Fruit fly (Drosophila melanogaster) whole organism, embryonic: Measurements from ENCODE around the gene Syt1.

Source experiments
- Atf3 ChIP-seq: fragments of 200-800 bp; sonication (Bioruptor generic); optimal IDR thresholded peaks from 3 replicates; lab custom pipeline; 2016; ENCODE audit warnings: missing biosample characterization, missing genetic modification characterization
- Bteb2 ChIP-seq: fragments of 200-800 bp; sonication (Bioruptor generic); optimal IDR thresholded peaks from 2 replicates; lab custom pipeline; 2016; ENCODE audit warnings: missing biosample characterization, missing genetic modification characterization
- CG10431 ChIP-seq: fragments of 200-800 bp; sonication (Bioruptor generic); optimal IDR thresholded peaks from 3 replicates; lab custom pipeline; 2018; ENCODE audit warnings: missing biosample characterization, mild to moderate bottlenecking, missing genetic modification characterization
- CG11247 ChIP-seq: fragments of 200-800 bp; sonication (Bioruptor generic); IDR thresholded peaks from 2 replicates; pipeline ENCODE4 v1.3.6; 2022; ENCODE audit warnings: missing biosample characterization, missing genetic modification characterization
- CG12769 ChIP-seq: fragments of 200-800 bp; sonication (Bioruptor generic); optimal IDR thresholded peaks from 2 replicates; lab custom pipeline; 2019; ENCODE audit warnings: missing biosample characterization, mild to moderate bottlenecking, missing genetic modification characterization, moderate library complexity
- CG13894 ChIP-seq: fragments of 200-800 bp; sonication (Bioruptor generic); optimal IDR thresholded peaks from 3 replicates; lab custom pipeline; 2018; ENCODE audit warnings: missing biosample characterization, mild to moderate bottlenecking, missing genetic modification characterization, moderate library complexity
- CG14667 ChIP-seq: fragments of 200-800 bp; sonication (Bioruptor generic); IDR thresholded peaks from 2 replicates; pipeline ENCODE4 v1.3.6; 2022; ENCODE audit warnings: missing biosample characterization, missing genetic modification characterization
- CG17361 ChIP-seq: fragments of 200-800 bp; sonication (Bioruptor generic); IDR thresholded peaks from 3 replicates; pipeline ENCODE4 v1.3.6; 2022; ENCODE audit warnings: missing biosample characterization, missing genetic modification characterization
- CG17385 ChIP-seq: fragments of 200-800 bp; sonication (Bioruptor generic); optimal IDR thresholded peaks from 3 replicates; lab custom pipeline; 2018; ENCODE audit warnings: missing biosample characterization, mild to moderate bottlenecking, missing genetic modification characterization
- CG17802 ChIP-seq: fragments of 200-800 bp; sonication (Bioruptor generic); optimal IDR thresholded peaks from 2 replicates; lab custom pipeline; 2018; ENCODE audit warnings: missing biosample characterization, mild to moderate bottlenecking, missing genetic modification characterization, moderate library complexity
- CG1792 ChIP-seq: fragments of 200-800 bp; sonication (Bioruptor generic); optimal IDR thresholded peaks from 2 replicates; lab custom pipeline; 2016; ENCODE audit warnings: missing biosample characterization, missing genetic modification characterization
- CG2712 ChIP-seq: fragments of 200-800 bp; optimal IDR thresholded peaks from 3 replicates; lab custom pipeline; 2019; ENCODE audit warnings: missing biosample characterization, mild to moderate bottlenecking, missing genetic modification characterization, moderate library complexity
- CG3065 ChIP-seq: fragments of 200-800 bp; sonication (Bioruptor generic); optimal IDR thresholded peaks from 2 replicates; lab custom pipeline; 2016; ENCODE audit warnings: missing biosample characterization, missing genetic modification characterization
- CG42726 ChIP-seq: fragments of 200-800 bp; sonication (Bioruptor generic); IDR thresholded peaks from 2 replicates; pipeline ENCODE4 v1.3.6; 2022; ENCODE audit warnings: missing biosample characterization, missing genetic modification characterization; ENCODE audit not compliant: partially characterized antibody
- CG4404 ChIP-seq: fragments of 200-800 bp; sonication (Bioruptor generic); IDR thresholded peaks from 2 replicates; pipeline ENCODE4 v1.3.6; 2022; ENCODE audit warnings: missing biosample characterization, missing genetic modification characterization
- CG4820 ChIP-seq: fragments of 200-800 bp; sonication (Bioruptor generic); optimal IDR thresholded peaks from 3 replicates; lab custom pipeline; 2016; ENCODE audit warnings: missing biosample characterization, missing genetic modification characterization
- CG4854 ChIP-seq: fragments of 200-800 bp; sonication (Bioruptor generic); optimal IDR thresholded peaks from 2 replicates; lab custom pipeline; 2016; ENCODE audit warnings: missing biosample characterization, missing genetic modification characterization, inconsistent platforms
- CG7372 ChIP-seq: fragments of 200-800 bp; sonication (Bioruptor generic); IDR thresholded peaks from 2 replicates; pipeline ENCODE4 v1.3.6; 2022; ENCODE audit warnings: missing biosample characterization, missing genetic modification characterization
- CkIIα-i1 ChIP-seq: fragments of 200-800 bp; sonication (Bioruptor generic); IDR thresholded peaks from 2 replicates; pipeline ENCODE4 v1.3.6; 2022; ENCODE audit warnings: missing biosample characterization, missing genetic modification characterization
- D ChIP-seq, 2 experiments: fragments of 200-800 bp in 1 of 2; fragments of >200 bp in 1 of 2; sonication (Bioruptor generic) in 1 of 2; optimal IDR thresholded peaks; 2 replicates in 1 of 2; 3 replicates in 1 of 2; lab custom pipeline; 2017; ENCODE audit warnings: mild to moderate bottlenecking in 1 of 2, missing biosample characterization in 1 of 2, missing genetic modification characterization in 1 of 2, missing genetic modification reagents in 1 of 2
- Dad ChIP-seq: fragments of 200-800 bp; sonication (Bioruptor generic); optimal IDR thresholded peaks from 3 replicates; lab custom pipeline; 2016; ENCODE audit warnings: missing biosample characterization, missing genetic modification characterization
- ERR ChIP-seq: fragments of 200-800 bp; sonication (Bioruptor generic); optimal IDR thresholded peaks from 2 replicates; lab custom pipeline; 2016; ENCODE audit warnings: missing biosample characterization, missing genetic modification characterization
- Ets65A ChIP-seq: fragments of 200-800 bp; sonication (Bioruptor generic); peaks from one replicate; lab custom pipeline; 2016; ENCODE audit warnings: missing biosample characterization, missing genetic modification characterization
- HHEX ChIP-seq: fragments of 200-800 bp; sonication (Bioruptor generic); optimal IDR thresholded peaks from 3 replicates; lab custom pipeline; 2017; ENCODE audit warnings: missing biosample characterization, mild to moderate bottlenecking, missing genetic modification characterization, missing genetic modification reagents
- Hey ChIP-seq: fragments of 200-800 bp; sonication (Bioruptor generic); optimal IDR thresholded peaks from 3 replicates; lab custom pipeline; 2018; ENCODE audit warnings: missing biosample characterization, mild to moderate bottlenecking, missing genetic modification characterization
- Hmx ChIP-seq: fragments of 200-800 bp; sonication (Bioruptor generic); optimal IDR thresholded peaks from 2 replicates; lab custom pipeline; 2016; ENCODE audit warnings: missing biosample characterization, missing genetic modification characterization
- Med ChIP-seq: fragments of 200-800 bp; sonication (Bioruptor generic); peaks from one replicate; lab custom pipeline; 2016; ENCODE audit warnings: missing biosample characterization, missing genetic modification characterization, mild to moderate bottlenecking, inconsistent platforms, moderate library complexity
- Mes4 ChIP-seq: fragments of 200-800 bp; sonication (Bioruptor generic); optimal IDR thresholded peaks from 2 replicates; lab custom pipeline; 2016; ENCODE audit warnings: missing biosample characterization, missing genetic modification characterization
- NC2β ChIP-seq: fragments of 200-800 bp; sonication (Bioruptor generic); optimal IDR thresholded peaks from 2 replicates; lab custom pipeline; 2016; ENCODE audit warnings: missing biosample characterization, missing genetic modification characterization
- NK7.1 ChIP-seq: fragments of 200-800 bp; sonication (Bioruptor generic); optimal IDR thresholded peaks from 3 replicates; lab custom pipeline; 2016; ENCODE audit warnings: missing biosample characterization, missing genetic modification characterization
- Nf-YA ChIP-seq: fragments of 200-800 bp; sonication (Bioruptor generic); IDR thresholded peaks from 2 replicates; pipeline ENCODE4 v1.3.6; 2022; ENCODE audit warnings: missing biosample characterization, missing genetic modification characterization
- Nf-YC ChIP-seq: fragments of 200-800 bp; optimal IDR thresholded peaks from 3 replicates; lab custom pipeline; 2019; ENCODE audit warnings: missing biosample characterization, mild to moderate bottlenecking, missing genetic modification characterization, moderate library complexity
- Sox100B ChIP-seq: fragments of 200-800 bp; sonication (Bioruptor generic); optimal IDR thresholded peaks from 3 replicates; lab custom pipeline; 2018; ENCODE audit warnings: missing biosample characterization, mild to moderate bottlenecking, missing genetic modification characterization
- Xrp1 ChIP-seq: fragments of 200-800 bp; sonication (Bioruptor generic); IDR thresholded peaks from 2 replicates; pipeline ENCODE4 v1.3.6; 2022; ENCODE audit warnings: missing biosample characterization, missing genetic modification characterization
- amos ChIP-seq: fragments of 200-800 bp; sonication (Bioruptor generic); IDR thresholded peaks from 2 replicates; pipeline ENCODE4 v1.3.6; 2022; ENCODE audit warnings: missing biosample characterization, missing genetic modification characterization; ENCODE audit not compliant: partially characterized antibody
- ato ChIP-seq: fragments of 200-800 bp; sonication (Bioruptor generic); IDR thresholded peaks from 2 replicates; pipeline ENCODE4 v1.3.6; 2022; ENCODE audit warnings: missing biosample characterization, missing genetic modification characterization; ENCODE audit not compliant: partially characterized antibody
- bigmax ChIP-seq: fragments of 200-800 bp; sonication (Bioruptor generic); optimal IDR thresholded peaks from 2 replicates; lab custom pipeline; 2018; ENCODE audit warnings: missing biosample characterization, mild to moderate bottlenecking, missing genetic modification characterization
- btn ChIP-seq: fragments of 200-800 bp; sonication (Bioruptor generic); optimal IDR thresholded peaks from 2 replicates; lab custom pipeline; 2016; ENCODE audit warnings: missing biosample characterization, missing genetic modification characterization
- cato ChIP-seq: fragments of 200-800 bp; sonication (Bioruptor generic); optimal IDR thresholded peaks from 2 replicates; lab custom pipeline; 2016; ENCODE audit warnings: missing biosample characterization, missing genetic modification characterization, borderline replicate concordance
- dati ChIP-seq: fragments of 200-800 bp; sonication (Bioruptor generic); IDR thresholded peaks from 2 replicates; pipeline ENCODE4 v1.3.6; 2022; ENCODE audit warnings: missing biosample characterization, missing genetic modification characterization
- dpn ChIP-seq, 2 experiments: fragments of 200-800 bp; sonication (Bioruptor generic); optimal IDR thresholded peaks; 3 replicates each; lab custom pipeline; 2016; ENCODE audit warnings: missing biosample characterization in 2 of 2, missing genetic modification characterization in 2 of 2
- grau ChIP-seq: fragments of 200-800 bp; optimal IDR thresholded peaks from 3 replicates; lab custom pipeline; 2019; ENCODE audit warnings: missing biosample characterization, mild to moderate bottlenecking, missing genetic modification characterization, moderate library complexity
- jing ChIP-seq: fragments of 200-800 bp; sonication (Bioruptor generic); optimal IDR thresholded peaks from 2 replicates; lab custom pipeline; 2018; ENCODE audit warnings: missing biosample characterization, mild to moderate bottlenecking, missing genetic modification characterization
- ken ChIP-seq: fragments of 200-800 bp; sonication (Bioruptor generic); IDR thresholded peaks from 3 replicates; pipeline ENCODE4 v1.3.6; 2022; ENCODE audit warnings: missing biosample characterization, missing genetic modification characterization
- pzg ChIP-seq: fragments of 200-800 bp; sonication (Bioruptor generic); optimal IDR thresholded peaks from 3 replicates; lab custom pipeline; 2018; ENCODE audit warnings: missing biosample characterization, mild to moderate bottlenecking, missing genetic modification characterization, moderate library complexity
- repo ChIP-seq: fragments of 200-800 bp; sonication (Bioruptor generic); optimal IDR thresholded peaks from 2 replicates; lab custom pipeline; 2016; ENCODE audit warnings: missing biosample characterization, missing genetic modification characterization
- slou ChIP-seq: fragments of 200-800 bp; sonication (Bioruptor generic); optimal IDR thresholded peaks from 3 replicates; lab custom pipeline; 2016; ENCODE audit warnings: missing biosample characterization, missing genetic modification characterization
- tgo ChIP-seq: fragments of 200-800 bp; sonication (Bioruptor generic); IDR thresholded peaks from 3 replicates; pipeline ENCODE4 v1.3.6; 2022; ENCODE audit warnings: missing biosample characterization, missing genetic modification characterization
- trh ChIP-seq: fragments of 200-800 bp; sonication (Bioruptor generic); optimal IDR thresholded peaks from 2 replicates; lab custom pipeline; 2016; ENCODE audit warnings: missing biosample characterization, missing genetic modification characterization
- unc-4 ChIP-seq: fragments of 200-800 bp; sonication (Bioruptor generic); IDR thresholded peaks from 2 replicates; pipeline ENCODE4 v1.3.6; 2022; ENCODE audit warnings: missing biosample characterization, missing genetic modification characterization; ENCODE audit not compliant: partially characterized antibody

Gene Syt1

DNA sequence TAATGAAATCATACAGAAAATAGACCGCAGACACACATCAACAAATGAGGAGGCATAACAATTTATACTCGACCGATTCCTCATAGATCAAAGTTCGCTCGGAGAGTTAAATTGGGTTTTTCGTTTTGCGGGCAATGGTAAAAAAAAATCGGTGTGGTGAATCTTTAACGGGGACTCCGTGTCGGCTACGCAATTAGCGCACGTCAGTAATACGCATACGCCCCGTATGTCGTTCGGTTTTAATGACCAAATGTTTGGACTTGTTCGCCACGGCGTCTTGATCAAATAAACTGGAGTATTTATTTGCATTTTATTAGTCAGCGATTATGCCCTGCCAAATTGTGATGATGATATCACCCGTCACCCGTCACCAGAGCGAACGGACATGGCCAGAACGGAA, 69.0 kb downstream of the Syt1 start:
- TF ChIP-seq CG7372 (peak; percentile 91), Nf-YA (no peak), CG13894 (tag; lab: Kevin White, UChicago) (peak; percentile 1), CG12769 (peak; percentile 9), slou (GFP tag; lab: Kevin White, UChicago) (no peak), Med (GFP tag; lab: Kevin White, UChicago) (peak; percentile 28)

DNA sequence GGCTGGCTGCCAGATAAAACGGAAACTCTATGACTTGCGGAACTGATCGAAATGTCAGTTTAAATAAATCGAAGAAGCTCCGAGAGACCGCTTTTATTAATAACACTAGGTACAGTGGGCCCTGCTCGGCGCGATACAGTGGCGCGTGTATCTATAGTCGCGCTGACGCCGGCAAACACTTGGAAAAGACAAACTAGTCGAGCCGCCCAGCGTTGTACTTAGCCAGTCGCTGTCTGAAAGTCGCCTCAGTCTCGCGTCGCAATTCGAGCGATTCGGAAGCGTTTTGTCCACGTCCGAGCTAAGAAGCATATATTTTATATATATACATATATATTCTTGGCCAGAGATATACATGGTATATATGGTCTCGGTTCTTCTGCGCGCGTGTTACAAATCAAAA, 69.9 kb downstream of the Syt1 start:
- TF ChIP-seq Hey (no peak), NK7.1 (GFP tag; lab: Kevin White, UChicago) (no peak), jing (GFP tag; lab: Kevin White, UChicago) (no peak), Mes4 (GFP tag; lab: Kevin White, UChicago) (no peak), Bteb2 (GFP tag; lab: Kevin White, UChicago) (no peak), CkIIα-i1 (no peak), amos (GFP tag; lab: Robert Waterston, UW) (no peak; the same call in 1 of the 2 replicates), btn (GFP tag; lab: Kevin White, UChicago) (no peak), Sox100B (GFP tag; lab: Kevin White, UChicago) (no peak), CG14667 (peak; percentile 44; the same call in 1 of the 2 replicates), Xrp1 (GFP tag; lab: Robert Waterston, UW) (0 out of 2 replicates have a peak, but pooled peaks have one; percentile 29), CG42726 (no peak), CG17802 (no peak), CG17361 (no peak), Ets65A (GFP tag; lab: Kevin White, UChicago) (peak; percentile 73), Dad (GFP tag; lab: Kevin White, UChicago) (no peak), CG17385 (peak; percentile 25), CG3065 (GFP tag; lab: Kevin White, UChicago) (no peak), ERR (GFP tag; lab: Kevin White, UChicago) (no peak), bigmax (GFP tag; lab: Kevin White, UChicago) (no peak), CG4854 (GFP tag; lab: Kevin White, UChicago) (no peak), dati (no peak), Nf-YC (tag; lab: Kevin White, UChicago) (no peak), trh (no peak), ato (GFP tag; lab: Robert Waterston, UW) (no peak), CG10431 (no peak), grau (tag; lab: Kevin White, UChicago) (peak; percentile 93), dpn (GFP tag; optimal IDR thresholded peaks at IDR 0.05; lab: Kevin White, UChicago) (peak; percentile 1 to 61), repo (no peak), CG4404 (GFP tag; lab: Robert Waterston, UW) (no peak), ken (GFP tag; lab: Robert Waterston, UW) (peak; percentile 35; the same call in 1 of the 3 replicates), NC2β (GFP tag; lab: Kevin White, UChicago) (no peak), CG1792 (GFP tag; lab: Kevin White, UChicago) (no peak), Hmx (GFP tag; lab: Kevin White, UChicago) (no peak), CG4820 (GFP tag; lab: Kevin White, UChicago) (no peak), CG11247 (GFP tag; lab: Robert Waterston, UW) (peak; percentile 59), slou (GFP tag; lab: Kevin White, UChicago) (no peak), D (optimal IDR thresholded peaks at IDR 0.05; lab: Kevin White, UChicago) (no peak), D (GFP tag; optimal IDR thresholded peaks at IDR 0.05; lab: Kevin White, UChicago) (no peak), cato (GFP tag; lab: Kevin White, UChicago) (no peak), HHEX (GFP tag; lab: Kevin White, UChicago) (peak; percentile 43), pzg (GFP tag; lab: Kevin White, UChicago) (no peak), unc-4 (GFP tag; lab: Robert Waterston, UW) (no peak), Atf3 (GFP tag; lab: Kevin White, UChicago) (no peak), tgo (GFP tag; lab: Robert Waterston, UW) (peak; percentile 34; the same call in 2 of the 3 replicates), CG2712 (tag; lab: Kevin White, UChicago) (peak; percentile 7)
